Worm (Caenorhabditis elegans) whole organism, midembryonic: ENCODE data around the gene npr-4.
A peak's percentile ranks its signal among the peaks of the same experiment; 100 is the strongest.

ENCODE experiments used
- T22C8.4 ChIP-seq: fragments of 200-800 bp; sonication (Bioruptor generic); IDR thresholded peaks from 2 replicates; pipeline ENCODE4 v1.3.6; 2022; ENCODE audit warnings: missing genetic modification characterization, missing compliant biosample characterization
- cog-1 ChIP-seq: sonication (generic microtip); optimal IDR thresholded peaks from 2 replicates; lab custom pipeline; 2016; ENCODE audit warnings: missing genetic modification characterization, missing compliant biosample characterization
- flt-1 ChIP-seq: fragments of 200-800 bp; sonication (Bioruptor generic); IDR thresholded peaks from 2 replicates; pipeline ENCODE4 v1.3.6; 2022; ENCODE audit warnings: missing genetic modification characterization, missing compliant biosample characterization
- klf-2 ChIP-seq: fragments of 200-800 bp; sonication (Bioruptor generic); conservative IDR thresholded peaks from 2 replicates; pipeline ENCODE4 v1.3.6; 2022; ENCODE audit warnings: missing genetic modification reagents, missing genetic modification characterization, missing compliant biosample characterization
- med-1 ChIP-seq: sonication (generic microtip); optimal IDR thresholded peaks from 2 replicates; lab custom pipeline; 2017; ENCODE audit warnings: missing genetic modification characterization, mild to moderate bottlenecking, missing compliant biosample characterization, antibody characterized with exemption, missing genetic modification reagents; ENCODE audit not compliant: insufficient read depth
- ref-1 ChIP-seq: fragments of 200-800 bp; sonication (Bioruptor generic); conservative IDR thresholded peaks from 2 replicates; pipeline ENCODE4 v1.3.6; 2022; ENCODE audit warnings: missing genetic modification reagents, missing genetic modification characterization, missing compliant biosample characterization
- tab-1 ChIP-seq: fragments of 200-800 bp; sonication (Bioruptor generic); IDR thresholded peaks from 2 replicates; pipeline ENCODE4 v1.3.6; 2022; ENCODE audit warnings: missing genetic modification characterization, missing compliant biosample characterization
- ztf-23 ChIP-seq: fragments of 200-800 bp; sonication (Bioruptor generic); IDR thresholded peaks from 2 replicates; pipeline ENCODE4 v1.3.6; 2022; ENCODE audit warnings: missing genetic modification reagents, missing genetic modification characterization, missing compliant biosample characterization
- ztf-29 ChIP-seq: fragments of 200-800 bp; sonication (Bioruptor generic); IDR thresholded peaks from 2 replicates; pipeline ENCODE4 v1.3.6; 2022; ENCODE audit warnings: missing genetic modification reagents, missing genetic modification characterization, missing compliant biosample characterization

npr-4 gene

ce11 chrX:12510148-12510785 lies 41.2 kb downstream of the npr-4 start:
- TF ChIP-seq cog-1 (tag; lab: Kevin White, UChicago), result peak; percentile 29
- TF ChIP-seq flt-1 (GFP tag; lab: Robert Waterston, UW), result no peak
- TF ChIP-seq ztf-23 (GFP tag; lab: Robert Waterston, UW), result no peak
- TF ChIP-seq T22C8.4, result no peak
- no peak for TF ChIP-seq ref-1
- TF ChIP-seq ztf-29 (GFP tag; lab: Robert Waterston, UW), result 0 out of 2 replicates have a peak, but pooled peaks have one; percentile 56

DNA sequence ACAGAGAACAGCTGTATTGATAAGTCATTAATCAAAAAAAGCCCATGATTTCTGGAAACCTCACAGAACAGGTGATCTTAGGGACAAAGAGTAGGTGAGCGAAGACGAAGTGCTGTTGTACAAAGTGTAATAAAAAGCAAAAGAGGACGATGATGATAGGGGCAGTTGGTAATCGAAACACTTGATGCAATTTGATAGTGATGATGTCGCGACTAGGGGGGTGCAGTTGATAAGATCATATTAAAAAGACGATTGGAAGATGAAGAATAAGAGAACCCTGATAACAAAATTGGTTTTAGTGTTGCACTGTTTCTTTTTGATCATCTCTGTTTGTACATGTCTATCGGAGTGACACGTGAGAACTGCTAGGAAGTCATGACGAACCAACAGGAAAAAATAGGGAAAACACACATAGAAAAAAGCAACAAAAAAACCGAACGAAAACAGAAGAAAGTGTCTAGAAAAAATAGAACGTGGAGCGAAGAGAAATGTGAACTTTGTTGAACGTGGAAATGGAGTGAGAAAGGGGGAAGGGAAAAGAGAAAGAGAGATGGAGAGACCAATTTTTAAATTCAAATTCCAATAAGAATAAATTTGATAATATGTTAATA lies 42.0 kb downstream of the npr-4 start:
- no peak for TF ChIP-seq med-1 (GFP tag; lab: Kevin White, UChicago)
- TF ChIP-seq ref-1, result no peak
- TF ChIP-seq cog-1 (tag; lab: Kevin White, UChicago), result no peak
- TF ChIP-seq flt-1 (GFP tag; lab: Robert Waterston, UW), result no peak
- TF ChIP-seq ztf-23 (GFP tag; lab: Robert Waterston, UW), result no peak
- TF ChIP-seq ztf-29 (GFP tag; lab: Robert Waterston, UW), result no peak
- no peak for TF ChIP-seq T22C8.4
- TF ChIP-seq tab-1, result no peak
- TF ChIP-seq klf-2 (GFP tag; lab: Robert Waterston, UW), result no peak

- TF ChIP-seq med-1 (GFP tag; lab: Kevin White, UChicago), result no peak
- TF ChIP-seq ref-1, result no peak
- no peak for TF ChIP-seq ztf-29 (GFP tag; lab: Robert Waterston, UW)
- no peak for TF ChIP-seq T22C8.4
- TF ChIP-seq klf-2 (GFP tag; lab: Robert Waterston, UW), result no peak
- TF ChIP-seq flt-1 (GFP tag; lab: Robert Waterston, UW), result no peak
- no peak for TF ChIP-seq cog-1 (tag; lab: Kevin White, UChicago)
- TF ChIP-seq tab-1, result no peak
- no peak for TF ChIP-seq ztf-23 (GFP tag; lab: Robert Waterston, UW)
These were observed 48.1 kb downstream of the npr-4 start, which contains the start of gene sdz-19 for ce11 chrX:12503288-12503803. Gene sdz-19, minus strand, starts transcription at chrX:12503338.

ce11 chrX:12502582-12502981 lies 48.9 kb downstream of the npr-4 start:
- TF ChIP-seq klf-2 (GFP tag; lab: Robert Waterston, UW), result 0 out of 2 replicates have a peak, but pooled peaks have one; percentile 50

DNA sequence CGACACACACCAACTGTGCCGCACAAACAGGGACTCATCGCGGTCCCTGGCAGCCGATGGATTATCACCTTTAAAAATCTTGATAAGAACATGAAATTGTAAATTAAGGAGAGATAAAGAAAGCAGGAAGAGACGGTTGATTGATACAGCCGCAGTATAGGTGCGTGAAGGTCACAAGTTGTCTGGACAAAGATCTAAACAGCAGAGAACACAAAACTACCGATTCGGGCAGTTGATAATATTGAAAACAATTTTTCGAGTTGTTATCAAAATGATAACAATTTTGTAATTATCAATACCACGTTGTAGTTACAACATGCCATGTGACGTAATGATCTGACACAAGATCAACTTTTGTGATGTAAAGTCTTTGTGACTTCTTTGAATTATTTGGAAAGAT lies 50.7 kb downstream of the npr-4 start:
- TF ChIP-seq tab-1, result no peak
- peak; percentile 57 for TF ChIP-seq cog-1 (tag; lab: Kevin White, UChicago)

ce11 chrX:12492467-12492866 lies 59.0 kb downstream of the npr-4 start, which contains the start of gene lips-1:
Gene lips-1, plus strand, starts transcription at chrX:12492767.
- TF ChIP-seq med-1 (GFP tag; lab: Kevin White, UChicago) (no peak), ref-1 (no peak), ztf-29 (GFP tag; lab: Robert Waterston, UW) (no peak), T22C8.4 (no peak), flt-1 (GFP tag; lab: Robert Waterston, UW) (no peak), cog-1 (tag; lab: Kevin White, UChicago) (no peak), ztf-23 (GFP tag; lab: Robert Waterston, UW) (no peak)

DNA sequence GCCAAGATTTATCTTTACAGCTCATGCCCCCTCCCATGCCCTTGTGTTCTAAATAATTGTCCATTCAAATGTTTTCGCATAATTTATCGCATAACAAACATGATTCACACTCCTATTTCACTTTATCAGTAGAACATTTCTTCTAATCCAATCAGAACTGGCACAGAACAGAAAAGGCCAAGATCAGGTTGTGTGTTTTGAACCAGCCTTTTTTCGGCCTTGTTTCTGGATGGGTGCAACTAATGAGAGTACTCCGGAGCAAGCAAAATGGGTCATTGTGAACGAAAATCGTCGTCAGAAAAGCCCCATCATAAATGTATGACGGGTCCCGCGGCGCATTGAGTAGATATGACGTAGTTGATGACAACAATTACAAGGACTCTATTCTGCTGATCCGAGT lies 60.3 kb downstream of the npr-4 start:
- TF ChIP-seq ztf-29 (GFP tag; lab: Robert Waterston, UW) (no peak), flt-1 (GFP tag; lab: Robert Waterston, UW) (no peak)
